Worm (Caenorhabditis elegans): Measurements from ENCODE around the gene C30B5.17.

- TF ChIP-seq nhr-237 (tag; optimal IDR thresholded peaks at IDR 0.05): no peak
- TF ChIP-seq egl-27 (tag; optimal IDR thresholded peaks at IDR 0.05): no peak
Observed at ce11 chrII:6196875-6197274, 5.9 kb downstream of the C30B5.17 start, which contains the start of the genes rbmx-2 and C30B5.2.
